Fruit fly (Drosophila melanogaster) whole organism, embryonic: Measurements from ENCODE around the gene CG17803.
A peak's percentile ranks its signal among the peaks of the same experiment; 100 is the strongest.

Source experiments
- Bgb ChIP-seq: fragments of 200-800 bp; sonication (Bioruptor generic); IDR thresholded peaks from 2 replicates; pipeline ENCODE4 v1.3.6; 2022; ENCODE audit warnings: missing biosample characterization, missing genetic modification characterization; ENCODE audit not compliant: partially characterized antibody
- CG10209 ChIP-seq: fragments of 200-800 bp; sonication (Bioruptor generic); optimal IDR thresholded peaks from 3 replicates; lab custom pipeline; 2017; ENCODE audit warnings: missing biosample characterization, mild to moderate bottlenecking, missing genetic modification characterization, missing genetic modification reagents
- CG10431 ChIP-seq: fragments of 200-800 bp; sonication (Bioruptor generic); optimal IDR thresholded peaks from 3 replicates; lab custom pipeline; 2018; ENCODE audit warnings: missing biosample characterization, mild to moderate bottlenecking, missing genetic modification characterization
- CG10959 ChIP-seq: fragments of 200-800 bp; sonication (Bioruptor generic); IDR thresholded peaks from 2 replicates; pipeline ENCODE4 v1.3.6; 2022; ENCODE audit warnings: missing biosample characterization, missing genetic modification characterization
- CG11504 ChIP-seq: fragments of 200-800 bp; sonication (Bioruptor generic); optimal IDR thresholded peaks from 3 replicates; lab custom pipeline; 2019; ENCODE audit warnings: missing biosample characterization, mild to moderate bottlenecking, missing genetic modification characterization, moderate library complexity
- CG11695 ChIP-seq: fragments of 200-800 bp; sonication (Bioruptor generic); IDR thresholded peaks from 3 replicates; pipeline ENCODE4 v1.3.6; 2022; ENCODE audit warnings: missing biosample characterization, missing genetic modification characterization
- CG13287 ChIP-seq: fragments of 200-800 bp; sonication (Bioruptor generic); IDR thresholded peaks from 2 replicates; pipeline ENCODE4 v1.3.6; 2022; ENCODE audit warnings: missing biosample characterization, missing genetic modification characterization; ENCODE audit not compliant: partially characterized antibody
- CG14441 ChIP-seq: fragments of 200-800 bp; sonication (Bioruptor generic); IDR thresholded peaks from 2 replicates; pipeline ENCODE4 v1.3.6; 2022; ENCODE audit warnings: missing biosample characterization, missing genetic modification characterization
- CG17186 ChIP-seq: fragments of 200-800 bp; sonication (Bioruptor generic); optimal IDR thresholded peaks from 3 replicates; lab custom pipeline; 2017; ENCODE audit warnings: missing biosample characterization, missing genetic modification reagents, missing genetic modification characterization
- CG1792 ChIP-seq: fragments of 200-800 bp; sonication (Bioruptor generic); optimal IDR thresholded peaks from 2 replicates; lab custom pipeline; 2016; ENCODE audit warnings: missing biosample characterization, missing genetic modification characterization
- CG18599 ChIP-seq: fragments of 200-800 bp; sonication (Bioruptor generic); optimal IDR thresholded peaks from 3 replicates; lab custom pipeline; 2017; ENCODE audit warnings: missing biosample characterization, missing genetic modification characterization, mild to moderate bottlenecking, moderate library complexity, missing genetic modification reagents
- CG18764 ChIP-seq: fragments of 200-800 bp; sonication (Bioruptor generic); optimal IDR thresholded peaks from 3 replicates; lab custom pipeline; 2016; ENCODE audit warnings: missing biosample characterization, missing genetic modification characterization
- CG2199 ChIP-seq: fragments of 200-800 bp; sonication (Bioruptor generic); IDR thresholded peaks from 3 replicates; pipeline ENCODE4 v1.3.6; 2022; ENCODE audit warnings: missing biosample characterization, missing genetic modification characterization
- CG2712 ChIP-seq: fragments of 200-800 bp; optimal IDR thresholded peaks from 3 replicates; lab custom pipeline; 2019; ENCODE audit warnings: missing biosample characterization, mild to moderate bottlenecking, missing genetic modification characterization, moderate library complexity
- CG30020 ChIP-seq: fragments of 200-800 bp; optimal IDR thresholded peaks from 2 replicates; lab custom pipeline; 2019; ENCODE audit warnings: missing biosample characterization, mild to moderate bottlenecking, missing genetic modification characterization, moderate library complexity
- CG42726 ChIP-seq: fragments of 200-800 bp; sonication (Bioruptor generic); IDR thresholded peaks from 2 replicates; pipeline ENCODE4 v1.3.6; 2022; ENCODE audit warnings: missing biosample characterization, missing genetic modification characterization; ENCODE audit not compliant: partially characterized antibody
- CG4328 ChIP-seq: fragments of 200-800 bp; sonication (Bioruptor generic); optimal IDR thresholded peaks from 3 replicates; lab custom pipeline; 2017; ENCODE audit warnings: missing biosample characterization, missing genetic modification reagents, missing genetic modification characterization
- CG5953 ChIP-seq: fragments of 200-800 bp; sonication (Bioruptor generic); IDR thresholded peaks from 2 replicates; pipeline ENCODE4 v1.3.6; 2022; ENCODE audit warnings: missing biosample characterization, missing genetic modification characterization
- CG9215 ChIP-seq: fragments of 200-800 bp; sonication (Bioruptor generic); IDR thresholded peaks from 2 replicates; pipeline ENCODE4 v1.3.6; 2022; ENCODE audit warnings: missing biosample characterization, missing genetic modification characterization
- CoRest ChIP-seq: fragments of 200-800 bp; sonication (Bioruptor generic); optimal IDR thresholded peaks from 3 replicates; lab custom pipeline; 2018; ENCODE audit warnings: missing biosample characterization, mild to moderate bottlenecking, missing genetic modification characterization, moderate library complexity
- Doc3 ChIP-seq: fragments of 200-800 bp; sonication (Bioruptor generic); IDR thresholded peaks from 3 replicates; pipeline ENCODE4 v1.3.6; 2022; ENCODE audit warnings: missing biosample characterization, missing genetic modification characterization; ENCODE audit not compliant: partially characterized antibody
- E2f1 ChIP-seq: fragments of 200-800 bp; sonication (Bioruptor generic); IDR thresholded peaks from 2 replicates; pipeline ENCODE4 v1.3.6; 2022; ENCODE audit warnings: missing biosample characterization, missing genetic modification characterization
- Gsc ChIP-seq: fragments of 200-800 bp; sonication (Bioruptor generic); IDR thresholded peaks from 2 replicates; pipeline ENCODE4 v1.3.6; 2022; ENCODE audit warnings: missing biosample characterization, missing genetic modification characterization
- HHEX ChIP-seq: fragments of 200-800 bp; sonication (Bioruptor generic); optimal IDR thresholded peaks from 3 replicates; lab custom pipeline; 2017; ENCODE audit warnings: missing biosample characterization, mild to moderate bottlenecking, missing genetic modification characterization, missing genetic modification reagents
- Mad ChIP-seq: fragments of 200-800 bp; sonication (Bioruptor generic); optimal IDR thresholded peaks from 2 replicates; lab custom pipeline; 2016; ENCODE audit warnings: missing biosample characterization, missing genetic modification characterization
- Myb ChIP-seq: fragments of 200-800 bp; sonication (Bioruptor generic); optimal IDR thresholded peaks from 2 replicates; lab custom pipeline; 2016; ENCODE audit warnings: missing biosample characterization, missing genetic modification characterization
- Nf-YB ChIP-seq: fragments of 200-800 bp; sonication (Bioruptor generic); optimal IDR thresholded peaks from 3 replicates; lab custom pipeline; 2019; ENCODE audit warnings: missing biosample characterization, mild to moderate bottlenecking, missing genetic modification characterization, moderate library complexity
- Oli ChIP-seq: fragments of 200-800 bp; sonication (Bioruptor generic); optimal IDR thresholded peaks from 2 replicates; lab custom pipeline; 2018; ENCODE audit warnings: missing biosample characterization, mild to moderate bottlenecking, missing genetic modification characterization, moderate library complexity
- Sox102F ChIP-seq: fragments of 200-800 bp; sonication (Bioruptor generic); optimal IDR thresholded peaks from 2 replicates; lab custom pipeline; 2018; ENCODE audit warnings: missing biosample characterization, mild to moderate bottlenecking, missing genetic modification characterization, moderate library complexity
- Tbp ChIP-seq: fragments of >200 bp; optimal IDR thresholded peaks from 2 replicates; lab custom pipeline; 2018; ENCODE audit warnings: missing biosample characterization, missing genetic modification characterization
- Trl ChIP-seq, 3 experiments: fragments of >200 bp in 2 of 3; fragments of 200-800 bp in 1 of 3; sonication (Bioruptor generic) in 1 of 3; optimal IDR thresholded peaks; 2 replicates in 1 of 3; 3 replicates in 2 of 3; lab custom pipeline; 2016 to 2017; ENCODE audit warnings: missing biosample characterization in 1 of 3, missing genetic modification characterization in 1 of 3
- caup ChIP-seq: fragments of 200-800 bp; sonication (Bioruptor generic); optimal IDR thresholded peaks from 3 replicates; lab custom pipeline; 2017; ENCODE audit warnings: missing biosample characterization, mild to moderate bottlenecking, missing genetic modification characterization, moderate library complexity; ENCODE audit not compliant: severe bottlenecking
- dan ChIP-seq: fragments of 200-800 bp; sonication (Bioruptor generic); IDR thresholded peaks from 2 replicates; pipeline ENCODE4 v1.3.6; 2022; ENCODE audit warnings: missing biosample characterization, missing genetic modification characterization
- en ChIP-seq: fragments of 200-800 bp; sonication (Bioruptor generic); optimal IDR thresholded peaks from 2 replicates; lab custom pipeline; 2016; ENCODE audit warnings: missing biosample characterization, missing genetic modification characterization
- h ChIP-seq: fragments of >200 bp; optimal IDR thresholded peaks from 2 replicates; lab custom pipeline; 2017
- ham ChIP-seq: fragments of 200-800 bp; sonication (Bioruptor generic); IDR thresholded peaks from 2 replicates; pipeline ENCODE4 v1.3.6; 2022; ENCODE audit warnings: missing biosample characterization, missing genetic modification characterization
- insv ChIP-seq, 2 experiments: fragments of 200-800 bp; sonication (Bioruptor generic); optimal IDR thresholded peaks; 3 replicates each; lab custom pipeline; 2016 to 2018; ENCODE audit warnings: missing biosample characterization in 2 of 2, missing genetic modification characterization in 2 of 2
- jumu ChIP-seq: fragments of 200-800 bp; sonication (Bioruptor generic); optimal IDR thresholded peaks from 3 replicates; lab custom pipeline; 2016; ENCODE audit warnings: missing biosample characterization, missing genetic modification characterization
- knrl ChIP-seq: fragments of 200-800 bp; sonication (Bioruptor generic); IDR thresholded peaks from 3 replicates; pipeline ENCODE4 v1.3.6; 2022; ENCODE audit warnings: missing biosample characterization, missing genetic modification characterization; ENCODE audit not compliant: partially characterized antibody
- lab ChIP-seq: fragments of 200-800 bp; sonication (Bioruptor generic); optimal IDR thresholded peaks from 3 replicates; lab custom pipeline; 2017; ENCODE audit warnings: missing biosample characterization, missing genetic modification characterization, mild to moderate bottlenecking, moderate library complexity, missing genetic modification reagents
- lbe ChIP-seq: fragments of 200-800 bp; sonication (Bioruptor generic); optimal IDR thresholded peaks from 2 replicates; lab custom pipeline; 2016; ENCODE audit warnings: missing biosample characterization, mild to moderate bottlenecking, missing genetic modification characterization
- lilli ChIP-seq: fragments of 200-800 bp; sonication (Bioruptor generic); optimal IDR thresholded peaks from 3 replicates; lab custom pipeline; 2016; ENCODE audit warnings: missing biosample characterization, missing genetic modification characterization
- nom ChIP-seq: fragments of 200-800 bp; sonication (Bioruptor generic); optimal IDR thresholded peaks from 2 replicates; lab custom pipeline; 2017; ENCODE audit warnings: missing biosample characterization, missing genetic modification characterization, mild to moderate bottlenecking, moderate library complexity, missing genetic modification reagents
- phol ChIP-seq: fragments of 200-800 bp; sonication (Bioruptor generic); optimal IDR thresholded peaks from 3 replicates; lab custom pipeline; 2018; ENCODE audit warnings: missing biosample characterization, mild to moderate bottlenecking, missing genetic modification characterization, moderate library complexity
- pzg ChIP-seq: fragments of 200-800 bp; sonication (Bioruptor generic); optimal IDR thresholded peaks from 3 replicates; lab custom pipeline; 2018; ENCODE audit warnings: missing biosample characterization, mild to moderate bottlenecking, missing genetic modification characterization, moderate library complexity
- sqz ChIP-seq: fragments of 200-800 bp; sonication (Bioruptor generic); optimal IDR thresholded peaks from 3 replicates; lab custom pipeline; 2018; ENCODE audit warnings: missing biosample characterization, mild to moderate bottlenecking, missing genetic modification characterization
- tll ChIP-seq, 2 experiments: fragments of 200-800 bp in 1 of 2; fragments of >200 bp in 1 of 2; sonication (Bioruptor generic) in 1 of 2; optimal IDR thresholded peaks; 2 replicates each; lab custom pipeline; 2017 to 2019; ENCODE audit warnings: missing biosample characterization in 2 of 2, missing genetic modification characterization in 2 of 2, mild to moderate bottlenecking in 1 of 2, moderate library complexity in 1 of 2
- unc-4 ChIP-seq: fragments of 200-800 bp; sonication (Bioruptor generic); IDR thresholded peaks from 2 replicates; pipeline ENCODE4 v1.3.6; 2022; ENCODE audit warnings: missing biosample characterization, missing genetic modification characterization; ENCODE audit not compliant: partially characterized antibody
- zf30C ChIP-seq: fragments of 200-800 bp; sonication (Bioruptor generic); optimal IDR thresholded peaks from 3 replicates; lab custom pipeline; 2018; ENCODE audit warnings: missing biosample characterization, mild to moderate bottlenecking, missing genetic modification characterization
- zfh1 ChIP-seq: fragments of 200-800 bp; sonication (Bioruptor generic); IDR thresholded peaks from 3 replicates; pipeline ENCODE4 v1.3.6; 2022; ENCODE audit warnings: missing biosample characterization, missing genetic modification characterization

The CG17803 gene

DNA sequence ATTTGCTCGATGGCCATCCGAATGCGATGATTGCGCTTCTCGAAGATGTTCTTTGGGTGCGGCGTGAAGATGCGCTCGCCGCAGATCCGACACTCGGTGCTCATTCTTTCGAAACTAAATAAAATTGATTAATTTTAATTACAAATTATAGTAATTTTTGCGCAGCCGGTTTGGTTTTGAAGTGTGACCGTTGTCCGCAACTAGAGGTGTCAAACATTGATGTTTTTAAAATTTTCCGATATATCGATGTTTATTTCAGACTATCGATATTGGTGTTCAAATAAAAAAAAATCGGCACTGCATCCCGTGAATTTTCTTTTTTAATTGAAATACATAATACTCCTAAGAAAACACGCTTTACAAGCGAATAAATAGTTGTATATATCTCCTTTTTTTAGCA, 7.7 kb upstream of the CG17803 start, which contains the start of gene Odj (continued):
- TF ChIP-seq lab, result no peak
- TF ChIP-seq Doc3, result peak; percentile 94
- no peak for TF ChIP-seq CG10431 (GFP tag; lab: Kevin White, UChicago)
- TF ChIP-seq zfh1 (GFP tag; lab: Robert Waterston, UW), result no peak
- TF ChIP-seq CG42726 (GFP tag; lab: Robert Waterston, UW), result peak; percentile 88
- peak; percentile 18 for TF ChIP-seq Myb
- no peak for TF ChIP-seq CG11695
- TF ChIP-seq Gsc (GFP tag; lab: Robert Waterston, UW), result no peak
- no peak for TF ChIP-seq jumu (GFP tag; lab: Kevin White, UChicago)
- no peak for TF ChIP-seq dan
- no peak for TF ChIP-seq Tbp (GFP tag; lab: Kevin White, UChicago)
- no peak for TF ChIP-seq en (GFP tag; lab: Kevin White, UChicago)
- no peak for TF ChIP-seq insv (GFP tag; optimal IDR thresholded peaks at IDR 0.05; lab: Kevin White, UChicago)
- peak; percentile 72 for TF ChIP-seq pzg (GFP tag; lab: Kevin White, UChicago)
- TF ChIP-seq knrl, result peak; percentile 94
- TF ChIP-seq CG18764 (GFP tag; lab: Kevin White, UChicago), result no peak
- TF ChIP-seq CG5953 (GFP tag; lab: Robert Waterston, UW), result no peak
- no peak for TF ChIP-seq CG17186 (GFP tag; lab: Kevin White, UChicago)
- TF ChIP-seq CG10959 (GFP tag; lab: Robert Waterston, UW), result no peak
- TF ChIP-seq CG9215 (GFP tag; lab: Robert Waterston, UW), result no peak
- no peak for TF ChIP-seq CG14441 (GFP tag; lab: Robert Waterston, UW)
- peak; percentile 47 for TF ChIP-seq CG2712
- no peak for TF ChIP-seq CG18599 (GFP tag; lab: Kevin White, UChicago)
- peak; percentile 97 for TF ChIP-seq CG13287 (GFP tag; lab: Robert Waterston, UW)
- no peak for TF ChIP-seq Mad
- TF ChIP-seq Trl (optimal IDR thresholded peaks at IDR 0.05; lab: Kevin White, UChicago), result no peak
- TF ChIP-seq Trl (GFP tag; optimal IDR thresholded peaks at IDR 0.05; lab: Kevin White, UChicago), result no peak
- no peak for TF ChIP-seq Oli (tag; lab: Kevin White, UChicago)
- TF ChIP-seq E2f1 (GFP tag; lab: Robert Waterston, UW), result no peak
- TF ChIP-seq unc-4 (GFP tag; lab: Robert Waterston, UW), result peak; percentile 97
- TF ChIP-seq caup, result no peak
- TF ChIP-seq sqz (GFP tag; lab: Kevin White, UChicago), result no peak
- no peak for TF ChIP-seq zf30C (GFP tag; lab: Kevin White, UChicago)
- peak; percentile 32 for TF ChIP-seq phol (tag; lab: Kevin White, UChicago)
- TF ChIP-seq CG4328 (GFP tag; lab: Kevin White, UChicago), result no peak
- no peak for TF ChIP-seq CG1792
- TF ChIP-seq CG30020 (tag; lab: Kevin White, UChicago), result peak; percentile 24
- no peak for TF ChIP-seq CG10209
- TF ChIP-seq Bgb (GFP tag; lab: Robert Waterston, UW), result peak; percentile 94
- no peak for TF ChIP-seq CG2199 (GFP tag; lab: Robert Waterston, UW)
- peak; percentile 53 for TF ChIP-seq lilli
- TF ChIP-seq CG11504 (tag; lab: Kevin White, UChicago), result no peak
- no peak for TF ChIP-seq Sox102F (GFP tag; lab: Kevin White, UChicago)
- TF ChIP-seq Nf-YB (GFP tag; lab: Kevin White, UChicago), result no peak
- no peak for TF ChIP-seq h (lab: Kevin White, UChicago)
- TF ChIP-seq HHEX (GFP tag; lab: Kevin White, UChicago), result no peak
- TF ChIP-seq nom (GFP tag; lab: Kevin White, UChicago), result no peak
- TF ChIP-seq CoRest (tag; lab: Kevin White, UChicago), result peak; percentile 5
- no peak for TF ChIP-seq ham (GFP tag; lab: Robert Waterston, UW)
- peak; percentile 63 for TF ChIP-seq lbe (GFP tag; lab: Kevin White, UChicago)
- TF ChIP-seq tll (GFP tag; optimal IDR thresholded peaks at IDR 0.05; lab: Kevin White, UChicago), result no peak
